Fruit fly (Drosophila melanogaster) S2 (cell line): ENCODE data around the gene Him.

ENCODE experiments used
- CG8478 ChIP-seq: fragments of >200 bp; optimal IDR thresholded peaks from 2 replicates; lab custom pipeline; 2018
- CTCF ChIP-seq, 2 experiments: fragments of >200 bp; optimal IDR thresholded peaks; 2 replicates each; lab custom pipeline; 2018

DNA sequence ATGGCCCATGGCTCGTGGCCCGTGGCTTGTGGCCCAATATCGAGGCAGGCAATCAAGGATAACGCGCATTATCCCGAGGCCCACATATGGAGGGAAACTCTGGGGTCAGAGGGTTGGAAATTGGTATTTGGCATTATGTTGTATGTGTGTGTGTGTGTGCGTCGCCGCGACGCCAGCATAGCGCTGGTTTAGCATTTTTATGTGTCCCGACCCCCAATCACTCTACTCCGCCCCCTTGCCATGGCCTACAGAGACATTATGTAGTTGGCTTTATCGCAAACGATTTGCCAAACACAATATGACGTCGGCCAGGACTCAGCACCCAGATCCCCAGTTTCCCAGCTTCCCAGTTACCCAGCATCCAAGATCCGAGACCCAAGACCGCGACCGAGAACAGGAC lies 28.1 kb upstream of the Him start:
- TF ChIP-seq CTCF (optimal IDR thresholded peaks at IDR 0.05; lab: Kevin White, UChicago) (no peak), CG8478 (lab: Kevin White, UChicago) (no peak)
